Fruit fly (Drosophila melanogaster): Measurements from ENCODE around the gene CG31697.
A peak's percentile ranks its signal among the peaks of the same experiment; 100 is the strongest.

Gene CG31697

dm6 chr2L:19537779-19538456, 2.7 kb downstream of the CG31697 start, which contains the start of gene CG13082 (continued):
- TF ChIP-seq BEAF-32 (GFP tag; optimal IDR thresholded peaks at IDR 0.05) = no peak
- TF ChIP-seq HLH54F (GFP tag; optimal IDR thresholded peaks at IDR 0.05) = no peak
- TF ChIP-seq Hr39 (optimal IDR thresholded peaks at IDR 0.05) = peak; percentile 6
- peak; percentile 57 for TF ChIP-seq grau (tag; optimal IDR thresholded peaks at IDR 0.05)
- TF ChIP-seq bcd (GFP tag; optimal IDR thresholded peaks at IDR 0.05) = peak; percentile 39
- TF ChIP-seq pho (GFP tag; optimal IDR thresholded peaks at IDR 0.05) = peak; percentile 28
- TF ChIP-seq CG12236 (GFP tag; optimal IDR thresholded peaks at IDR 0.05) = no peak
- TF ChIP-seq Awh (GFP tag; IDR thresholded peaks at IDR 0.05) = peak; percentile 27; the same call in 1 of the 2 replicates
- TF ChIP-seq CG15073 (GFP tag; optimal IDR thresholded peaks at IDR 0.05) = no peak
- TF ChIP-seq CG33213 (GFP tag; optimal IDR thresholded peaks at IDR 0.05) = no peak
- TF ChIP-seq unc-4 (GFP tag; IDR thresholded peaks at IDR 0.05; ENCODE audit: partially characterized antibody) = no peak
- TF ChIP-seq her (GFP tag; optimal IDR thresholded peaks at IDR 0.05) = no peak
- no peak for TF ChIP-seq CG6175 (GFP tag; IDR thresholded peaks at IDR 0.05)
- no peak for TF ChIP-seq stwl (tag; optimal IDR thresholded peaks at IDR 0.05)
- TF ChIP-seq Fer2 (tag; optimal IDR thresholded peaks at IDR 0.05) = no peak
- TF ChIP-seq CG9609 (GFP tag; optimal IDR thresholded peaks at IDR 0.05) = peak; percentile 9
- TF ChIP-seq CG10959 (GFP tag; IDR thresholded peaks at IDR 0.05) = 0 out of 2 replicates have a peak, but pooled peaks have one; percentile 18
- TF ChIP-seq CG5245 (GFP tag; optimal IDR thresholded peaks at IDR 0.05) = peak; percentile 36
- peak; percentile 81 for TF ChIP-seq Xrp1 (GFP tag; IDR thresholded peaks at IDR 0.05)
- TF ChIP-seq gsb-n (tag; optimal IDR thresholded peaks at IDR 0.05) = peak; percentile 77
- TF ChIP-seq gce (GFP tag; IDR thresholded peaks at IDR 0.05) = no peak
- peak; percentile 61 for TF ChIP-seq CoRest (tag; optimal IDR thresholded peaks at IDR 0.05)
- peak; percentile 33 for TF ChIP-seq ind (GFP tag; optimal IDR thresholded peaks at IDR 0.05)
- peak; percentile 31 for TF ChIP-seq Xbp1 (GFP tag; optimal IDR thresholded peaks at IDR 0.05)
- peak; percentile 5 for TF ChIP-seq pnt (GFP tag; optimal IDR thresholded peaks at IDR 0.05)
- TF ChIP-seq fu2 (GFP tag; optimal IDR thresholded peaks at IDR 0.05) = no peak
- peak; percentile 8 for TF ChIP-seq Abd-B (GFP tag; optimal IDR thresholded peaks at IDR 0.05)
- TF ChIP-seq Fer1 (GFP tag; optimal IDR thresholded peaks at IDR 0.05) = no peak
- TF ChIP-seq Kr (GFP tag; optimal IDR thresholded peaks at IDR 0.05) = no peak
- TF ChIP-seq CG2199 (GFP tag; IDR thresholded peaks at IDR 0.05) = no peak
- no peak for TF ChIP-seq CG12104 (GFP tag; optimal IDR thresholded peaks at IDR 0.05)
- peak; percentile 55 for TF ChIP-seq CG12391 (tag; optimal IDR thresholded peaks at IDR 0.05)
- TF ChIP-seq HmgD (GFP tag; optimal IDR thresholded peaks at IDR 0.05) = no peak
- no peak for TF ChIP-seq CG7745 (tag; optimal IDR thresholded peaks at IDR 0.05)
- peak; percentile 55 for TF ChIP-seq bab2 (GFP tag; optimal IDR thresholded peaks at IDR 0.05)
- no peak for TF ChIP-seq ham (GFP tag; IDR thresholded peaks at IDR 0.05)
- TF ChIP-seq CG31224 (GFP tag; IDR thresholded peaks at IDR 0.05) = no peak
- TF ChIP-seq CG7839 (tag; optimal IDR thresholded peaks at IDR 0.05) = peak; percentile 59
- no peak for TF ChIP-seq chinmo (GFP tag; IDR thresholded peaks at IDR 0.05; ENCODE audit: partially characterized antibody)
- no peak for TF ChIP-seq zen2 (GFP tag; IDR thresholded peaks at IDR 0.05; ENCODE audit: partially characterized antibody)
- TF ChIP-seq Myb (GFP tag; optimal IDR thresholded peaks at IDR 0.05) = no peak
- no peak for TF ChIP-seq CG17912 (GFP tag; optimal IDR thresholded peaks at IDR 0.05)
- TF ChIP-seq Atf3 (GFP tag; optimal IDR thresholded peaks at IDR 0.05) = no peak
- TF ChIP-seq CG11247 (GFP tag; IDR thresholded peaks at IDR 0.05) = no peak
- peak; percentile 62 for TF ChIP-seq CG8359 (GFP tag; optimal IDR thresholded peaks at IDR 0.05; ENCODE audit: borderline replicate concordance)
- peak; percentile 26 for TF ChIP-seq CG8290 (GFP tag; optimal IDR thresholded peaks at IDR 0.05)
- no peak for TF ChIP-seq CG8290 (tag; optimal IDR thresholded peaks at IDR 0.05)
- no peak for TF ChIP-seq usp (GFP tag; optimal IDR thresholded peaks at IDR 0.05)
- peak; percentile 51; the same call in 1 of the 2 replicates for TF ChIP-seq CG6689 (GFP tag; IDR thresholded peaks at IDR 0.05)
- peak; percentile 33 for TF ChIP-seq CG6654 (GFP tag; optimal IDR thresholded peaks at IDR 0.05)
- peak; percentile 36; the same call in 1 of the 2 replicates for TF ChIP-seq vvl (GFP tag; IDR thresholded peaks at IDR 0.05)

Data from whole organism, embryonic.